Worm (Caenorhabditis elegans) whole organism, young adult: ENCODE data around the gene ZK856.5.

Experiments used
- atf-7 ChIP-seq: sonication (generic microtip); optimal IDR thresholded peaks from 2 replicates; lab custom pipeline; 2017; ENCODE audit warnings: mild to moderate bottlenecking, missing genetic modification characterization, missing compliant biosample characterization
- bed-1 ChIP-seq: fragments of 200-800 bp; sonication (Bioruptor generic); IDR thresholded peaks from 2 replicates; pipeline ENCODE4 v1.3.6; 2022; ENCODE audit warnings: missing genetic modification reagents, missing genetic modification characterization, missing compliant biosample characterization
- ccch-3 ChIP-seq: fragments of 200-800 bp; sonication (Bioruptor generic); optimal IDR thresholded peaks from 2 replicates; lab custom pipeline; 2018; ENCODE audit warnings: mild to moderate bottlenecking, missing genetic modification characterization, missing compliant biosample characterization
- egrh-3 ChIP-seq: fragments of 200-800 bp; sonication (Bioruptor generic); IDR thresholded peaks from 2 replicates; pipeline ENCODE4 v1.3.6; 2022; ENCODE audit warnings: missing genetic modification reagents, missing genetic modification characterization, missing compliant biosample characterization
- fkh-3 ChIP-seq: sonication (generic microtip); optimal IDR thresholded peaks from 2 replicates; lab custom pipeline; 2016; ENCODE audit warnings: mild to moderate bottlenecking, missing genetic modification characterization, missing compliant biosample characterization
- let-607 ChIP-seq, 2 experiments: fragments of 200-800 bp in 1 of 2; sonication (Bioruptor generic) in 1 of 2; sonication (generic microtip) in 1 of 2; optimal IDR thresholded peaks; 2 replicates each; lab custom pipeline; 2016 to 2018; ENCODE audit warnings: mild to moderate bottlenecking in 2 of 2, missing compliant biosample characterization in 2 of 2, missing genetic modification characterization in 2 of 2, moderate library complexity in 2 of 2, missing genotype in 1 of 2
- lin-54 ChIP-seq: fragments of 200-800 bp; sonication (Bioruptor generic); optimal IDR thresholded peaks from 2 replicates; lab custom pipeline; 2018; ENCODE audit warnings: mild to moderate bottlenecking, missing genetic modification characterization, missing compliant biosample characterization
- pbrm-1 ChIP-seq: fragments of 200-800 bp; sonication (Bioruptor generic); IDR thresholded peaks from 2 replicates; pipeline ENCODE4 v1.3.6; 2022; ENCODE audit warnings: missing genetic modification reagents, missing genetic modification characterization, missing compliant biosample characterization
- pha-4 ChIP-seq: fragments of 150-350 bp; sonication (generic microtip); optimal IDR thresholded peaks from 2 replicates; lab custom pipeline; 2014; ENCODE audit warnings: missing biosample characterization, missing genetic modification reagents, missing genetic modification characterization
- snpc-4 ChIP-seq, 5 experiments: fragments of 150-350 bp in 1 of 5; sonication (generic microtip) in 4 of 5; optimal IDR thresholded peaks; 2 replicates each; lab custom pipeline; 2014 to 2018; ENCODE audit warnings: missing genetic modification characterization in 5 of 5, missing biosample characterization in 3 of 5, antibody characterized with exemption in 2 of 5, mild to moderate bottlenecking in 2 of 5, missing compliant biosample characterization in 2 of 5, missing genotype in 2 of 5, moderate library complexity in 2 of 5, missing genetic modification reagents in 1 of 5
- unc-62 ChIP-seq: fragments of 150-350 bp; optimal IDR thresholded peaks from 2 replicates; lab custom pipeline; 2014; ENCODE audit warnings: missing biosample characterization, missing genetic modification reagents, missing genetic modification characterization
- ztf-6 ChIP-seq: fragments of 200-800 bp; sonication (Bioruptor generic); IDR thresholded peaks from 2 replicates; pipeline ENCODE4 v1.3.6; 2022; ENCODE audit warnings: missing genetic modification reagents, missing genetic modification characterization, missing compliant biosample characterization

DNA sequence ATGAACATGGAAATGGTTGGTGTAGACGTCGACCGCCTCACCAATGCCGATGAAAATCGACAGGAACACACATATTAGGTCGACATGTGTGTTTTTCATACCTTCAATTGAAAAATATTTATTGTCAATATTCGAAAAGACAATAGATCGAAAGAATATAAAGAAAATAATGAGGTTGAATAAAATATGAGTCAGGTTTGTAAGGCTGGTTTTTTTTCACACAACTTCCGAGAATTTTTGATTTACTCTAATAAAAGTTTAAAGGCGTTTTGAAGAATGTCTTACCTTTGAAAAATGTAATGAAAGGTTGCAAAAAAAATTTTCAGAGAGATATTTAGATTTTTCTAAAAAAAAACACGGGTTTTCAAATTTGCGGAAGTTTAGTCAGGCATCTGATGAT, 16.3 kb downstream of the ZK856.5 start, which contains the start of gene egl-3:
- TF ChIP-seq fkh-3 (tag; lab: Kevin White, UChicago) (no peak), pbrm-1 (GFP tag; lab: Robert Waterston, UW) (no peak), ccch-3 (GFP tag; lab: Kevin White, UChicago) (no peak), bed-1 (no peak), pha-4 (tag; lab: Kevin White, UChicago) (no peak), egrh-3 (GFP tag; lab: Robert Waterston, UW) (no peak), snpc-4 (GFP tag; optimal IDR thresholded peaks at IDR 0.05; lab: Kevin White, UChicago) (no peak), snpc-4 (tag; optimal IDR thresholded peaks at IDR 0.05; lab: Kevin White, UChicago) (no peak), lin-54 (GFP tag; lab: Kevin White, UChicago) (no peak), let-607 (tag; optimal IDR thresholded peaks at IDR 0.05; lab: Kevin White, UChicago) (no peak), unc-62 (GFP tag; lab: Kevin White, UChicago) (no peak), atf-7 (no peak), ztf-6 (GFP tag; lab: Robert Waterston, UW) (no peak)
